Worm (Caenorhabditis elegans): ENCODE data around the gene C40A11.3.

The C40A11.3 gene

DNA sequence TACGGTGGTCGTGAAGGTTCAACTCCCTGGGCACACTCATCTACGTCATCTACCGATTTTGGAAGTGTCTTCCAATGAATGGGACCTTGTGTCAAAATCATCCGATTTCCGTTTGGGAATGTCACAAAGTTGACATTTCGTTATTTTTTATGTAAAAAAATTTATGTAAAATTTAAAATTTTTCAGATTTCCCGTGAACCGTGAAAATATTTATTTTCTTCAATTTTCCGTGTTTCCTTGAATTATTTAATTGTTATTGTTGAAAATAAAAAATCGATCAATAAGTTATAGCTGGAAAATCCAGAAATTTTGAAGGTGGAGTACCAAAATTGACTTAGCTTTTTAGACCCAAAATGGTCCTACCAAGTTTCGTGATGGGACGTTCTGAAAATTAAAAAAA lies 5.3 kb upstream of the C40A11.3 start, which contains the start of gene hpo-7:
Gene hpo-7 (minus strand): TSS at position 101 of the 400 bp plus-strand sequence.
- TF ChIP-seq pha-2 (tag; optimal IDR thresholded peaks at IDR 0.05) (no peak), ceh-2 (tag; optimal IDR thresholded peaks at IDR 0.05) (no peak), sox-2 (GFP tag; IDR thresholded peaks at IDR 0.05) (no peak), unc-42 (tag; optimal IDR thresholded peaks at IDR 0.05) (no peak), tbx-7 (tag; optimal IDR thresholded peaks at IDR 0.05) (no peak), sox-4 (tag; optimal IDR thresholded peaks at IDR 0.05) (no peak), C38D4.7 (GFP tag; optimal IDR thresholded peaks at IDR 0.05) (no peak), pqm-1 (tag; optimal IDR thresholded peaks at IDR 0.05) (no peak), syd-9 (tag; optimal IDR thresholded peaks at IDR 0.05) (no peak), ttx-3 (tag; optimal IDR thresholded peaks at IDR 0.05) (no peak), unc-3 (GFP tag; conservative IDR thresholded peaks at IDR 0.05) (no peak), unc-3 (tag; optimal IDR thresholded peaks at IDR 0.05) (no peak), npax-4 (tag; optimal IDR thresholded peaks at IDR 0.05) (no peak), ceh-45 (GFP tag; IDR thresholded peaks at IDR 0.05) (no peak), hlh-8 (tag; optimal IDR thresholded peaks at IDR 0.05) (no peak), nfya-1 (tag; optimal IDR thresholded peaks at IDR 0.05) (no peak), ceh-6 (GFP tag; optimal IDR thresholded peaks at IDR 0.05) (no peak), hlh-6 (tag; optimal IDR thresholded peaks at IDR 0.05) (no peak), ceh-19 (GFP tag; optimal IDR thresholded peaks at IDR 0.05) (no peak), pha-4 (tag; optimal IDR thresholded peaks at IDR 0.05) (no peak), ref-2 (tag; optimal IDR thresholded peaks at IDR 0.05) (no peak)

DNA sequence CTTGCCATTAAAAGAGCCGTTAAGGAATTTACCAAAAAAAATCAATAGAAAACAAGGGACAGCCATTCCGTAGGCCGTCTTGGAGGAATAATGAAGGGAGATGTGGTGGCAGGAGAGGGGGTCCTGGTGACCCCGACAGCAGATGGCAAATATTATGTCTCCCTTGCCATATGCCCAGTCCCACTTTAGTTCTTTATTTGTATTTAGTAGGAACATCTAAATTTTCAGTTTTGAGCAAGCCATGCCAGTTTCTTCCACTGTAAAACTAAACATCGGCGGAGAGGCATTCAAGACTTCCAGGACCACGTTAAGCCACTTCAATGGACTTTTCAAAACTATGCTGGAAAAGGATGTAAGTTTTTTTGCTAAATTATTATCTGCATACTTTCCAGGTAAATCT lies 3.7 kb upstream of the C40A11.3 start, which contains the start of gene C40A11.4:
Gene C40A11.4 (plus strand): TSS at position 188 of the 400 bp plus-strand sequence.
- peak; percentile 16 for TF ChIP-seq ceh-48 (tag; optimal IDR thresholded peaks at IDR 0.05)
- TF ChIP-seq mec-3 (tag; optimal IDR thresholded peaks at IDR 0.05; ENCODE audit: borderline replicate concordance), result no peak

DNA sequence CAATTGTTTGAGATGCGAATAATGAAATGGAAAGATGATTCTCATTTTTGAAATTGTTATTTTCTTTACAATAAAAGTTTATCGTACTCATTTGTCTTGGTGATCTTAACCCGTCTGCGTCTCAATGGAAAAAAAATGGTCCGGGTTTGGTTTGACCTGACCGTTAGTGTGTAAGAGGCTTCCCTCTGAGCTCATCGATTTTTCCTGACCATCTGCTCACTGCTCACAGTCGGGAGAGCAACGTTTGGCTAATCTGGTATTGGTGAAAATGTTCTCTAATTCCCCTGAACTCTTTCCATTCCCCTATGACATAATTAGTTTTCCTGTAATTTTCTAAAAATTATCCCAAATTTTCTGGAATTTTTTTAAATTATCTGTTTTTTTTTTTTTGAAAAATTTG lies 2.0 kb upstream of the C40A11.3 start:
- no peak for TF ChIP-seq tbx-2 (tag; optimal IDR thresholded peaks at IDR 0.05)
- TF ChIP-seq tbx-7 (tag; optimal IDR thresholded peaks at IDR 0.05), result no peak
- TF ChIP-seq nhr-232 (tag; optimal IDR thresholded peaks at IDR 0.05), result no peak
- no peak for TF ChIP-seq pha-2 (tag; optimal IDR thresholded peaks at IDR 0.05)
- TF ChIP-seq elt-2 (tag; optimal IDR thresholded peaks at IDR 0.05), result no peak
- no peak for TF ChIP-seq che-1 (tag; optimal IDR thresholded peaks at IDR 0.05)
- TF ChIP-seq ceh-14 (tag; optimal IDR thresholded peaks at IDR 0.05), result no peak
- TF ChIP-seq C08G9.2 (tag; optimal IDR thresholded peaks at IDR 0.05), result no peak

- TF ChIP-seq che-1 (tag; optimal IDR thresholded peaks at IDR 0.05) (no peak), hlh-30 (tag; optimal IDR thresholded peaks at IDR 0.05; ENCODE audit: insufficient read depth) (no peak), eyg-1 (tag; optimal IDR thresholded peaks at IDR 0.05) (no peak), lim-6 (tag; optimal IDR thresholded peaks at IDR 0.05) (no peak), C38D4.7 (GFP tag; optimal IDR thresholded peaks at IDR 0.05) (no peak), C08G9.2 (tag; optimal IDR thresholded peaks at IDR 0.05) (no peak)
Measured at ce11 chrII:2145566-2145965, 4.6 kb downstream of the C40A11.3 start, which contains the start of gene C40A11.6. TSS of gene C40A11.6 (minus strand) at chrII:2145666.

ce11 chrII:2146900-2147375 lies 6.0 kb downstream of the C40A11.3 start, which contains the start of gene C40A11.2:
TSS of gene C40A11.2 (plus strand) at chrII:2146950.
- no peak for TF ChIP-seq nhr-11 (tag; optimal IDR thresholded peaks at IDR 0.05)
- TF ChIP-seq fkh-10 (GFP tag; optimal IDR thresholded peaks at IDR 0.05), result no peak
- TF ChIP-seq ceh-34 (tag; optimal IDR thresholded peaks at IDR 0.05), result no peak
- no peak for TF ChIP-seq hlh-30 (tag; optimal IDR thresholded peaks at IDR 0.05; ENCODE audit: insufficient read depth)
- TF ChIP-seq pha-4 (tag; optimal IDR thresholded peaks at IDR 0.05), result no peak
- no peak for TF ChIP-seq tbx-7 (tag; optimal IDR thresholded peaks at IDR 0.05)
- no peak for TF ChIP-seq nfya-1 (tag; optimal IDR thresholded peaks at IDR 0.05)
- no peak for TF ChIP-seq ceh-18 (tag; optimal IDR thresholded peaks at IDR 0.05)
- no peak for TF ChIP-seq rnt-1 (tag; optimal IDR thresholded peaks at IDR 0.05)
- TF ChIP-seq pat-9 (tag; optimal IDR thresholded peaks at IDR 0.05), result no peak
- TF ChIP-seq npax-4 (tag; optimal IDR thresholded peaks at IDR 0.05), result no peak
- TF ChIP-seq ceh-24 (tag; optimal IDR thresholded peaks at IDR 0.05), result no peak
